Worm (Caenorhabditis elegans) whole organism, L4/young adult: ENCODE results near the gene R12B2.6.

Source experiments
- W03F9.2 ChIP-seq: fragments of 150-350 bp; optimal IDR thresholded peaks from 2 replicates; lab custom pipeline; 2014; ENCODE audit warnings: missing biosample characterization, missing genetic modification characterization
- dao-5 ChIP-seq: sonication (generic microtip); optimal IDR thresholded peaks from 2 replicates; lab custom pipeline; 2016; ENCODE audit warnings: missing genotype, missing genetic modification characterization, moderate library complexity, missing compliant biosample characterization

DNA sequence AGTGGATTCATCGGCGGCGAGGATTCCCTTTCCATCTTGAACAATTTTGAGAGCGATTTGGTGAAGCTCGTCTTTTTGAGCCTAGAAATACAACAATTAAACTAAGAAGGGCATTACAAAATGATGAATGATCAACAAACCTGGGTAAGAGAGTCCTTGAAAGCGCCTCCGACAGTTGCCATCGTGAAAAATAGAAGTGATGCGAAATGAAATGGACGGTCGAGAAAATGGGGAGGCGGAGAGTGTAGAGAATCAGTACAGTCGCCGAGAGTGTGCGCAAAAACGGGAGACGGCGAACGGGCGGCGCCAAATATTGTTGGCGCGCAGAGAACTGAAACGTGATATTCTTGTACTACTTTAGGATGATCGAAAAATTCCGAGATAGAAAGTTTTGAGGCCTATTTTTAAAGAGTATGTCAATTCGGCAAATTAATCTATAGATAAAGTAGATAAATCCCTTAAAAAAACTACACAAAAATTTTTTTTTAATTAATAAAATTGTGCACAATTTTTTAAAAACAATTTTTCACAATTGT is 42.3 kb upstream of the R12B2.6 start, which contains the start of gene aldo-2:
- TF ChIP-seq dao-5 (tag; lab: Kevin White, UChicago): no peak
- TF ChIP-seq W03F9.2 (tag; lab: Kevin White, UChicago): no peak
